Fruit fly (Drosophila melanogaster) whole organism, prepupa: ENCODE measurements around the gene waw.

Source experiments
- CG15336 ChIP-seq: fragments of 200-800 bp; sonication (Bioruptor generic); IDR thresholded peaks from 2 replicates; pipeline ENCODE4 v1.3.6; 2022; ENCODE audit warnings: missing biosample characterization, missing genetic modification characterization
- Gug ChIP-seq: fragments of 200-800 bp; sonication (Bioruptor generic); IDR thresholded peaks from 2 replicates; pipeline ENCODE4 v1.3.6; 2022; ENCODE audit warnings: missing biosample characterization, missing genetic modification characterization
- Hr4 ChIP-seq: fragments of 200-800 bp; sonication (Bioruptor generic); optimal IDR thresholded peaks from 3 replicates; lab custom pipeline; 2016; ENCODE audit warnings: missing biosample characterization, missing genetic modification characterization
- Lpt ChIP-seq: fragments of 200-800 bp; sonication (Bioruptor generic); optimal IDR thresholded peaks from 3 replicates; lab custom pipeline; 2016; ENCODE audit warnings: missing biosample characterization, missing genetic modification characterization
- Sox102F ChIP-seq: fragments of 200-800 bp; sonication (Bioruptor generic); optimal IDR thresholded peaks from 2 replicates; lab custom pipeline; 2016; ENCODE audit warnings: missing biosample characterization, mild to moderate bottlenecking, missing genetic modification characterization
- achi ChIP-seq: fragments of 200-800 bp; sonication (Bioruptor generic); optimal IDR thresholded peaks from 3 replicates; lab custom pipeline; 2016; ENCODE audit warnings: missing biosample characterization, missing genetic modification characterization
- esn ChIP-seq: fragments of 200-800 bp; sonication (Bioruptor generic); optimal IDR thresholded peaks from 2 replicates; lab custom pipeline; 2016; ENCODE audit warnings: missing biosample characterization, mild to moderate bottlenecking, missing genetic modification characterization, moderate library complexity
- pdm3 ChIP-seq: fragments of 200-800 bp; sonication (Bioruptor generic); optimal IDR thresholded peaks from 3 replicates; lab custom pipeline; 2016; ENCODE audit warnings: missing biosample characterization, missing genetic modification characterization

DNA sequence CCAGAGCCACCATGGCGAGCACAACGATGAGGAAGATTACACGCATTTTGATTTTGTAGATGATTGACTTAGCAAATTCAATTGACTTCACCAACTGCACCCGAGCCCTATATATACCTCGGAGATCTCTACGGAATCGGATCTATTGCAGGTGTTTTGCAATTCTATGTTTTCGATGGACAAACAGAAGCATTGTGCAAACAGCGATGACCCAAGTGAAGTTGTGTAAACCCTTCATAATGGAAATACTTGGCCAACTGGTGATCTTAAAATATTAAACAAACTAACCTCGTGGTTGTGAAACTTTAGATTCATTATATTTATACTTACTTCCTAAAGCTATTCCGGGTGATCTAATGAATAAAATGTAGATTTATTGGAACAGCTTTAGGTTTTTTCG, 39.8 kb downstream of the waw start, which contains the start of gene whe:
- no peak for TF ChIP-seq Hr4 (GFP tag; lab: Kevin White, UChicago)
- no peak for TF ChIP-seq esn (GFP tag; lab: Kevin White, UChicago)
- no peak for TF ChIP-seq Gug
- TF ChIP-seq Sox102F: no peak
- TF ChIP-seq CG15336: no peak
- no peak for TF ChIP-seq achi (GFP tag; lab: Kevin White, UChicago)
- no peak for TF ChIP-seq pdm3
- no peak for TF ChIP-seq Lpt (GFP tag; lab: Kevin White, UChicago)
